Worm (Caenorhabditis elegans) whole organism, mixed stage, embryonic: ENCODE results near the gene F44F4.10.
"Not testable (repeated sequence)": the region's sequence is repeated elsewhere in the genome, so short reads cannot be mapped to it uniquely, and the experiment has no call there.

Experiments used
- M03D4.4 ChIP-seq: sonication (generic microtip); optimal IDR thresholded peaks from 2 replicates; lab custom pipeline; 2017; ENCODE audit warnings: mild to moderate bottlenecking, missing genetic modification characterization, missing compliant biosample characterization
- bed-3 ChIP-seq: fragments of 200-800 bp; sonication (Bioruptor generic); optimal IDR thresholded peaks from 3 replicates; lab custom pipeline; 2018; ENCODE audit warnings: mild to moderate bottlenecking, missing genetic modification characterization, moderate library complexity, missing compliant biosample characterization
- blmp-1 ChIP-seq: fragments of 150-350 bp; optimal IDR thresholded peaks from 2 replicates; lab custom pipeline; 2014; ENCODE audit warnings: missing biosample characterization, missing genetic modification characterization
- ceh-39 ChIP-seq: fragments of 150-350 bp; optimal IDR thresholded peaks from 2 replicates; lab custom pipeline; 2014; ENCODE audit warnings: missing biosample characterization, missing genetic modification characterization
- ces-1 ChIP-seq: fragments of 150-350 bp; optimal IDR thresholded peaks from 2 replicates; lab custom pipeline; 2014; ENCODE audit warnings: missing biosample characterization, missing genetic modification reagents, missing genetic modification characterization
- cnd-1 ChIP-seq: fragments of 200-800 bp; sonication (Bioruptor generic); optimal IDR thresholded peaks from 2 replicates; lab custom pipeline; 2018; ENCODE audit warnings: mild to moderate bottlenecking, missing genetic modification characterization, missing compliant biosample characterization
- drap-1 ChIP-seq: fragments of 200-800 bp; sonication (Bioruptor generic); optimal IDR thresholded peaks from 3 replicates; lab custom pipeline; 2018; ENCODE audit warnings: mild to moderate bottlenecking, missing genetic modification characterization, missing compliant biosample characterization
- elt-1 ChIP-seq: sonication (generic microtip); optimal IDR thresholded peaks from 2 replicates; lab custom pipeline; 2017; ENCODE audit warnings: missing genetic modification characterization, mild to moderate bottlenecking, missing compliant biosample characterization, antibody characterized with exemption, moderate library complexity, borderline replicate concordance; ENCODE audit not compliant: insufficient read depth
- ham-2 ChIP-seq: fragments of 200-800 bp; sonication (Bioruptor generic); optimal IDR thresholded peaks from 2 replicates; lab custom pipeline; 2018; ENCODE audit warnings: mild to moderate bottlenecking, missing genetic modification characterization, missing compliant biosample characterization
- hlh-1 ChIP-seq: fragments of 150-350 bp; optimal IDR thresholded peaks from 2 replicates; lab custom pipeline; 2014; ENCODE audit warnings: missing biosample characterization, missing genetic modification reagents, missing genetic modification characterization
- lin-13 ChIP-seq: fragments of 150-350 bp; optimal IDR thresholded peaks from 2 replicates; lab custom pipeline; 2014; ENCODE audit warnings: missing biosample characterization, missing genetic modification characterization
- lin-32 ChIP-seq: fragments of 200-800 bp; sonication (Bioruptor generic); optimal IDR thresholded peaks from 2 replicates; lab custom pipeline; 2018; ENCODE audit warnings: mild to moderate bottlenecking, missing genetic modification characterization, missing compliant biosample characterization
- lsy-2 ChIP-seq: fragments of 150-350 bp; optimal IDR thresholded peaks from 2 replicates; lab custom pipeline; 2014; ENCODE audit warnings: missing biosample characterization, missing genetic modification characterization
- mab-5 ChIP-seq: fragments of 150-350 bp; optimal IDR thresholded peaks from 2 replicates; lab custom pipeline; 2014; ENCODE audit warnings: missing biosample characterization, missing genetic modification characterization
- mep-1 ChIP-seq: fragments of 150-350 bp; optimal IDR thresholded peaks from 2 replicates; lab custom pipeline; 2017; ENCODE audit warnings: missing biosample characterization, missing genetic modification reagents, missing genetic modification characterization, inconsistent platforms
- mls-2 ChIP-seq: sonication (generic microtip); optimal IDR thresholded peaks from 2 replicates; lab custom pipeline; 2016; ENCODE audit warnings: mild to moderate bottlenecking, missing genetic modification characterization, moderate library complexity, missing compliant biosample characterization
- nhr-12 ChIP-seq: fragments of 150-350 bp; optimal IDR thresholded peaks from 2 replicates; lab custom pipeline; 2014; ENCODE audit warnings: missing biosample characterization, missing genetic modification characterization
- nhr-2 ChIP-seq: fragments of 150-350 bp; optimal IDR thresholded peaks from 2 replicates; lab custom pipeline; 2014; ENCODE audit warnings: missing biosample characterization, missing genetic modification characterization
- nhr-237 ChIP-seq: fragments of 150-350 bp; optimal IDR thresholded peaks from 2 replicates; lab custom pipeline; 2014; ENCODE audit warnings: missing biosample characterization, missing genetic modification characterization
- nhr-28 ChIP-seq: fragments of 150-350 bp; optimal IDR thresholded peaks from 2 replicates; lab custom pipeline; 2014; ENCODE audit warnings: missing biosample characterization, missing genetic modification characterization
- nhr-76 ChIP-seq: sonication (generic microtip); optimal IDR thresholded peaks from 2 replicates; lab custom pipeline; 2017; ENCODE audit warnings: missing biosample characterization, missing genetic modification characterization
- sem-2 ChIP-seq: fragments of 200-800 bp; sonication (Bioruptor generic); optimal IDR thresholded peaks from 2 replicates; lab custom pipeline; 2018; ENCODE audit warnings: mild to moderate bottlenecking, missing genetic modification characterization, missing compliant biosample characterization
- sptf-1 ChIP-seq: sonication (generic microtip); optimal IDR thresholded peaks from 2 replicates; lab custom pipeline; 2017; ENCODE audit warnings: mild to moderate bottlenecking, missing genetic modification characterization, moderate library complexity, missing compliant biosample characterization
- unc-120 ChIP-seq: sonication (generic microtip); optimal IDR thresholded peaks from 2 replicates; lab custom pipeline; 2017; ENCODE audit warnings: missing genetic modification characterization, missing compliant biosample characterization; ENCODE audit not compliant: poor library complexity, severe bottlenecking
- unc-39 ChIP-seq: fragments of 150-350 bp; optimal IDR thresholded peaks from 2 replicates; lab custom pipeline; 2014; ENCODE audit warnings: missing biosample characterization, missing genetic modification characterization
- unc-62 ChIP-seq: fragments of 150-350 bp; optimal IDR thresholded peaks from 2 replicates; lab custom pipeline; 2014; ENCODE audit warnings: missing biosample characterization, missing genetic modification reagents, missing genetic modification characterization
- zip-8 ChIP-seq: fragments of 150-350 bp; optimal IDR thresholded peaks from 2 replicates; lab custom pipeline; 2014; ENCODE audit warnings: missing biosample characterization, missing genetic modification characterization
- ztf-11 ChIP-seq: fragments of 150-350 bp; optimal IDR thresholded peaks from 2 replicates; lab custom pipeline; 2014; ENCODE audit warnings: missing biosample characterization, missing genetic modification characterization

Gene F44F4.10

ce11 chrII:10925804-10926570 is 8.9 kb upstream of the F44F4.10 start, which contains the start of gene metr-1:
TSS of gene metr-1 (plus strand) at chrII:10926561.
- peak; percentile 88 for TF ChIP-seq elt-1
- peak; percentile 16 for TF ChIP-seq ham-2 (GFP tag; lab: Kevin White, UChicago)
- TF ChIP-seq sem-2, result no peak

- TF ChIP-seq lin-32 (GFP tag; lab: Kevin White, UChicago) (no peak), cnd-1 (tag; lab: Kevin White, UChicago) (no peak), ztf-11 (tag; lab: Kevin White, UChicago) (no peak), mab-5 (tag; lab: Kevin White, UChicago) (no peak), blmp-1 (tag; lab: Kevin White, UChicago) (no peak), nhr-2 (tag; lab: Kevin White, UChicago) (no peak), unc-62 (GFP tag; lab: Kevin White, UChicago) (no peak), drap-1 (GFP tag; lab: Kevin White, UChicago) (no peak), ces-1 (GFP tag; lab: Kevin White, UChicago) (no peak), ceh-39 (tag; lab: Kevin White, UChicago) (no peak), M03D4.4 (no peak), sem-2 (no peak), unc-120 (tag; lab: Kevin White, UChicago) (no peak), nhr-12 (tag; lab: Kevin White, UChicago) (no peak)
These were observed 7.6 kb upstream of the F44F4.10 start for ce11 chrII:10924669-10925068.

ce11 chrII:10923948-10924347 is 6.9 kb upstream of the F44F4.10 start, which contains the start of gene Y19D2B.2:
TSS of gene Y19D2B.2 (plus strand) at chrII:10924248.
- TF ChIP-seq lin-13 (tag; lab: Kevin White, UChicago) (no peak), mep-1 (tag; lab: Kevin White, UChicago) (no peak), bed-3 (GFP tag; lab: Kevin White, UChicago) (no peak), ces-1 (GFP tag; lab: Kevin White, UChicago) (no peak), nhr-76 (tag; lab: Kevin White, UChicago) (no peak), nhr-28 (tag; lab: Kevin White, UChicago) (no peak), hlh-1 (tag; lab: Kevin White, UChicago) (no peak), ztf-11 (tag; lab: Kevin White, UChicago) (no peak), cnd-1 (tag; lab: Kevin White, UChicago) (no peak), mab-5 (tag; lab: Kevin White, UChicago) (no peak), M03D4.4 (no peak), mls-2 (tag; lab: Kevin White, UChicago) (no peak), sptf-1 (tag; lab: Kevin White, UChicago) (no peak)
- TF ChIP-seq, all 35 proteins: peak for 0

- TF ChIP-seq lsy-2 (tag; lab: Kevin White, UChicago); nhr-237 (tag; lab: Kevin White, UChicago); ces-1 (GFP tag; lab: Kevin White, UChicago): not testable (repeated sequence)
These were observed 5.8 kb upstream of the F44F4.10 start, which contains the start of gene Y19D2B.1 for ce11 chrII:10922874-10923273. TSS of gene Y19D2B.1 (minus strand) at chrII:10922974.

ce11 chrII:10918293-10918756 is 1.3 kb upstream of the F44F4.10 start, which contains the start of gene tba-4:
TSS of gene tba-4 (plus strand) at chrII:10918706.
- TF ChIP-seq blmp-1 (tag; lab: Kevin White, UChicago), result no peak
- no peak for TF ChIP-seq lin-13 (tag; lab: Kevin White, UChicago)
- TF ChIP-seq unc-39 (tag; lab: Kevin White, UChicago), result no peak
- no peak for TF ChIP-seq nhr-237 (tag; lab: Kevin White, UChicago)
- TF ChIP-seq sem-2, result no peak
- TF ChIP-seq zip-8 (tag; lab: Kevin White, UChicago), result no peak
- no peak for TF ChIP-seq bed-3 (GFP tag; lab: Kevin White, UChicago)
- no peak for TF ChIP-seq cnd-1 (tag; lab: Kevin White, UChicago)
- no peak for TF ChIP-seq ztf-11 (tag; lab: Kevin White, UChicago)
- TF ChIP-seq, all 35 proteins: peak for 0
